Fruit fly (Drosophila melanogaster) whole organism, embryonic: ENCODE measurements around the gene fzo.

ENCODE experiments used
- Atf6 ChIP-seq: fragments of 200-800 bp; sonication (Bioruptor generic); IDR thresholded peaks from 2 replicates; pipeline ENCODE4 v1.3.6; 2022; ENCODE audit warnings: missing biosample characterization, missing genetic modification characterization
- BtbVII ChIP-seq: fragments of 200-800 bp; sonication (Bioruptor generic); optimal IDR thresholded peaks from 3 replicates; lab custom pipeline; 2017; ENCODE audit warnings: missing biosample characterization, mild to moderate bottlenecking, missing genetic modification characterization
- CG11247 ChIP-seq: fragments of 200-800 bp; sonication (Bioruptor generic); IDR thresholded peaks from 2 replicates; pipeline ENCODE4 v1.3.6; 2022; ENCODE audit warnings: missing biosample characterization, missing genetic modification characterization
- CG11456 ChIP-seq: fragments of 200-800 bp; sonication (Bioruptor generic); IDR thresholded peaks from 3 replicates; pipeline ENCODE4 v1.3.6; 2022; ENCODE audit warnings: missing biosample characterization, missing genetic modification characterization
- CG11696 ChIP-seq: fragments of 200-800 bp; sonication (Bioruptor generic); IDR thresholded peaks from 2 replicates; pipeline ENCODE4 v1.3.6; 2022; ENCODE audit warnings: missing biosample characterization, missing genetic modification characterization
- CG12071 ChIP-seq: fragments of 200-800 bp; sonication (Bioruptor generic); optimal IDR thresholded peaks from 3 replicates; lab custom pipeline; 2018; ENCODE audit warnings: missing biosample characterization, mild to moderate bottlenecking, missing genetic modification characterization
- CG12299 ChIP-seq: fragments of 200-800 bp; sonication (Bioruptor generic); optimal IDR thresholded peaks from 2 replicates; lab custom pipeline; 2018; ENCODE audit warnings: missing biosample characterization, mild to moderate bottlenecking, missing genetic modification characterization
- CG1233 ChIP-seq: fragments of 200-800 bp; sonication (Bioruptor generic); optimal IDR thresholded peaks from 4 replicates; lab custom pipeline; 2018; ENCODE audit warnings: missing biosample characterization, mild to moderate bottlenecking, missing genetic modification characterization
- CG12769 ChIP-seq: fragments of 200-800 bp; sonication (Bioruptor generic); optimal IDR thresholded peaks from 2 replicates; lab custom pipeline; 2019; ENCODE audit warnings: missing biosample characterization, mild to moderate bottlenecking, missing genetic modification characterization, moderate library complexity
- CG14014 ChIP-seq: fragments of 200-800 bp; sonication (Bioruptor generic); IDR thresholded peaks from 2 replicates; pipeline ENCODE4 v1.3.6; 2022; ENCODE audit warnings: missing biosample characterization, missing genetic modification characterization
- CG14441 ChIP-seq: fragments of 200-800 bp; sonication (Bioruptor generic); IDR thresholded peaks from 2 replicates; pipeline ENCODE4 v1.3.6; 2022; ENCODE audit warnings: missing biosample characterization, missing genetic modification characterization
- CG17359 ChIP-seq: fragments of 200-800 bp; sonication (Bioruptor generic); optimal IDR thresholded peaks from 3 replicates; lab custom pipeline; 2018; ENCODE audit warnings: missing biosample characterization, mild to moderate bottlenecking, missing genetic modification characterization, moderate library complexity
- CG17361 ChIP-seq: fragments of 200-800 bp; sonication (Bioruptor generic); IDR thresholded peaks from 3 replicates; pipeline ENCODE4 v1.3.6; 2022; ENCODE audit warnings: missing biosample characterization, missing genetic modification characterization
- CG2116 ChIP-seq: fragments of 200-800 bp; sonication (Bioruptor generic); optimal IDR thresholded peaks from 3 replicates; lab custom pipeline; 2018; ENCODE audit warnings: missing biosample characterization, mild to moderate bottlenecking, missing genetic modification characterization
- CG31224 ChIP-seq: fragments of 200-800 bp; sonication (Bioruptor generic); IDR thresholded peaks from 2 replicates; pipeline ENCODE4 v1.3.6; 2022; ENCODE audit warnings: missing biosample characterization, missing genetic modification characterization
- CG33557 ChIP-seq: fragments of 200-800 bp; sonication (Bioruptor generic); optimal IDR thresholded peaks from 2 replicates; lab custom pipeline; 2019; ENCODE audit warnings: missing biosample characterization, mild to moderate bottlenecking, missing genetic modification characterization, moderate library complexity
- CG3726 ChIP-seq: fragments of 200-800 bp; sonication (Bioruptor generic); IDR thresholded peaks from 3 replicates; pipeline ENCODE4, ENCODE4 v1.3.6; 2022; ENCODE audit warnings: missing biosample characterization, missing genetic modification characterization
- CG3847 ChIP-seq: fragments of 200-800 bp; sonication (Bioruptor generic); IDR thresholded peaks from 2 replicates; pipeline ENCODE4 v1.3.6; 2022; ENCODE audit warnings: missing biosample characterization, missing genetic modification characterization
- CG6683 ChIP-seq: fragments of 200-800 bp; sonication (Bioruptor generic); optimal IDR thresholded peaks from 2 replicates; lab custom pipeline; 2017; ENCODE audit warnings: missing biosample characterization, mild to moderate bottlenecking, missing genetic modification characterization, missing genetic modification reagents
- CG7556 ChIP-seq: fragments of 200-800 bp; sonication (Bioruptor generic); optimal IDR thresholded peaks from 2 replicates; lab custom pipeline; 2017; ENCODE audit warnings: missing biosample characterization, mild to moderate bottlenecking, missing genetic modification characterization
- CG7786 ChIP-seq: fragments of 200-800 bp; sonication (Bioruptor generic); optimal IDR thresholded peaks from 2 replicates; lab custom pipeline; 2016; ENCODE audit warnings: missing biosample characterization, missing genetic modification characterization
- CG8089 ChIP-seq: fragments of 200-800 bp; sonication (Bioruptor generic); optimal IDR thresholded peaks from 3 replicates; lab custom pipeline; 2016; ENCODE audit warnings: missing biosample characterization, missing genetic modification characterization
- CG8388 ChIP-seq: fragments of 200-800 bp; sonication (Bioruptor generic); optimal IDR thresholded peaks from 2 replicates; lab custom pipeline; 2019; ENCODE audit warnings: missing biosample characterization, mild to moderate bottlenecking, missing genetic modification characterization, moderate library complexity
- CG9876 ChIP-seq: fragments of 200-800 bp; sonication (Bioruptor generic); optimal IDR thresholded peaks from 2 replicates; lab custom pipeline; 2016; ENCODE audit warnings: missing biosample characterization, missing genetic modification characterization
- D19A ChIP-seq: fragments of 200-800 bp; optimal IDR thresholded peaks from 3 replicates; lab custom pipeline; 2019; ENCODE audit warnings: missing biosample characterization, mild to moderate bottlenecking, missing genetic modification characterization, moderate library complexity
- Doc3 ChIP-seq: fragments of 200-800 bp; sonication (Bioruptor generic); IDR thresholded peaks from 3 replicates; pipeline ENCODE4 v1.3.6; 2022; ENCODE audit warnings: missing biosample characterization, missing genetic modification characterization; ENCODE audit not compliant: partially characterized antibody
- Drgx ChIP-seq: fragments of 200-800 bp; sonication (Bioruptor generic); IDR thresholded peaks from 2 replicates; pipeline ENCODE4 v1.3.6; 2022; ENCODE audit warnings: missing biosample characterization, missing genetic modification characterization
- Hr39 ChIP-seq: fragments of >200 bp; optimal IDR thresholded peaks from 2 replicates; lab custom pipeline; 2017
- MTF-1 ChIP-seq: fragments of 200-800 bp; sonication (Bioruptor generic); optimal IDR thresholded peaks from 2 replicates; lab custom pipeline; 2018; ENCODE audit warnings: missing biosample characterization, mild to moderate bottlenecking, missing genetic modification characterization, borderline replicate concordance
- Nf-YB ChIP-seq: fragments of 200-800 bp; sonication (Bioruptor generic); optimal IDR thresholded peaks from 3 replicates; lab custom pipeline; 2019; ENCODE audit warnings: missing biosample characterization, mild to moderate bottlenecking, missing genetic modification characterization, moderate library complexity
- ab ChIP-seq: fragments of 200-800 bp; sonication (Bioruptor generic); optimal IDR thresholded peaks from 2 replicates; lab custom pipeline; 2016; ENCODE audit warnings: missing biosample characterization, missing genetic modification characterization
- al ChIP-seq: fragments of 200-800 bp; sonication (Bioruptor generic); IDR thresholded peaks from 2 replicates; pipeline ENCODE4 v1.3.6; 2022; ENCODE audit warnings: missing biosample characterization, missing genetic modification characterization
- amos ChIP-seq: fragments of 200-800 bp; sonication (Bioruptor generic); IDR thresholded peaks from 2 replicates; pipeline ENCODE4 v1.3.6; 2022; ENCODE audit warnings: missing biosample characterization, missing genetic modification characterization; ENCODE audit not compliant: partially characterized antibody
- az2 ChIP-seq: fragments of 200-800 bp; sonication (Bioruptor generic); optimal IDR thresholded peaks from 3 replicates; lab custom pipeline; 2016; ENCODE audit warnings: missing biosample characterization, missing genetic modification characterization
- crc ChIP-seq: fragments of 200-800 bp; sonication (Bioruptor generic); optimal IDR thresholded peaks from 2 replicates; lab custom pipeline; 2016; ENCODE audit warnings: missing biosample characterization, missing genetic modification characterization
- emc ChIP-seq: fragments of 200-800 bp; sonication (Bioruptor generic); optimal IDR thresholded peaks from 2 replicates; lab custom pipeline; 2016; ENCODE audit warnings: missing biosample characterization, missing genetic modification characterization
- ems ChIP-seq: fragments of 200-800 bp; sonication (Bioruptor generic); optimal IDR thresholded peaks from 3 replicates; lab custom pipeline; 2016; ENCODE audit warnings: missing biosample characterization, missing genetic modification characterization
- ewg ChIP-seq: fragments of 200-800 bp; sonication (Bioruptor generic); optimal IDR thresholded peaks from 3 replicates; lab custom pipeline; 2017; ENCODE audit warnings: mild to moderate bottlenecking, missing biosample characterization, missing genetic modification reagents, missing genetic modification characterization
- exex ChIP-seq: fragments of 200-800 bp; sonication (Bioruptor generic); optimal IDR thresholded peaks from 4 replicates; lab custom pipeline; 2018; ENCODE audit warnings: missing biosample characterization, mild to moderate bottlenecking, missing genetic modification characterization, moderate library complexity
- ham ChIP-seq: fragments of 200-800 bp; sonication (Bioruptor generic); IDR thresholded peaks from 2 replicates; pipeline ENCODE4 v1.3.6; 2022; ENCODE audit warnings: missing biosample characterization, missing genetic modification characterization
- jing ChIP-seq: fragments of 200-800 bp; sonication (Bioruptor generic); optimal IDR thresholded peaks from 2 replicates; lab custom pipeline; 2018; ENCODE audit warnings: missing biosample characterization, mild to moderate bottlenecking, missing genetic modification characterization
- kni ChIP-seq: fragments of 200-800 bp; sonication (Bioruptor generic); optimal IDR thresholded peaks from 3 replicates; lab custom pipeline; 2017; ENCODE audit warnings: mild to moderate bottlenecking, missing biosample characterization, missing genetic modification reagents, missing genetic modification characterization
- maf-S ChIP-seq: fragments of 200-800 bp; sonication (Bioruptor generic); optimal IDR thresholded peaks from 2 replicates; lab custom pipeline; 2016; ENCODE audit warnings: missing biosample characterization, missing genetic modification characterization
- odd ChIP-seq: fragments of 200-800 bp; sonication (Bioruptor generic); optimal IDR thresholded peaks from 2 replicates; lab custom pipeline; 2017; ENCODE audit warnings: missing biosample characterization, mild to moderate bottlenecking, missing genetic modification characterization
- pita ChIP-seq: fragments of 200-800 bp; sonication (Bioruptor generic); optimal IDR thresholded peaks from 2 replicates; lab custom pipeline; 2017; ENCODE audit warnings: missing biosample characterization, mild to moderate bottlenecking, missing genetic modification characterization
- scrt ChIP-seq: fragments of 200-800 bp; sonication (Bioruptor generic); optimal IDR thresholded peaks from 2 replicates; lab custom pipeline; 2018; ENCODE audit warnings: missing biosample characterization, mild to moderate bottlenecking, missing genetic modification characterization, moderate library complexity
- sens ChIP-seq: fragments of 200-800 bp; sonication (Bioruptor generic); peaks from one replicate; lab custom pipeline; 2016; ENCODE audit warnings: missing biosample characterization, missing genetic modification characterization
- sima ChIP-seq: fragments of 200-800 bp; sonication (Bioruptor generic); optimal IDR thresholded peaks from 2 replicates; lab custom pipeline; 2016; ENCODE audit warnings: missing biosample characterization, missing genetic modification characterization
- toy ChIP-seq: fragments of 200-800 bp; sonication (Bioruptor generic); IDR thresholded peaks from 2 replicates; pipeline ENCODE4 v1.3.6; 2022; ENCODE audit warnings: missing biosample characterization, missing genetic modification characterization
- tup ChIP-seq: fragments of 200-800 bp; sonication (Bioruptor generic); optimal IDR thresholded peaks from 2 replicates; lab custom pipeline; 2016; ENCODE audit warnings: missing biosample characterization, mild to moderate bottlenecking, missing genetic modification characterization, moderate library complexity
- z ChIP-seq: fragments of 200-800 bp; sonication (Bioruptor generic); IDR thresholded peaks from 3 replicates; pipeline ENCODE4 v1.3.6; 2022; ENCODE audit warnings: missing biosample characterization, missing genetic modification characterization

fzo gene

dm6 chr3R:23225266-23225665, 21.4 kb upstream of the fzo start (continued):
- TF ChIP-seq CG9876 (no peak), ham (GFP tag; lab: Robert Waterston, UW) (no peak; the same call in 1 of the 2 replicates), Drgx (GFP tag; lab: Robert Waterston, UW) (0 out of 2 replicates have a peak, but pooled peaks have one; percentile 17), emc (GFP tag; lab: Kevin White, UChicago) (no peak), CG14441 (GFP tag; lab: Robert Waterston, UW) (peak; percentile 20; the same call in 1 of the 2 replicates), z (GFP tag; lab: Robert Waterston, UW) (no peak), CG3847 (GFP tag; lab: Robert Waterston, UW) (0 out of 2 replicates have a peak, but pooled peaks have one; percentile 24), ewg (GFP tag; lab: Kevin White, UChicago) (no peak), Doc3 (GFP tag; lab: Robert Waterston, UW) (no peak), crc (peak; percentile 14), CG6683 (GFP tag; lab: Kevin White, UChicago) (peak; percentile 1), CG8388 (GFP tag; lab: Kevin White, UChicago) (no peak), CG2116 (peak; percentile 7), CG3726 (GFP tag; lab: Robert Waterston, UW) (no peak), CG7786 (peak; percentile 38), CG33557 (peak; percentile 17), Hr39 (lab: Kevin White, UChicago) (no peak), exex (tag; lab: Kevin White, UChicago) (peak; percentile 19), ems (peak; percentile 26), CG12071 (peak; percentile 70), amos (GFP tag; lab: Robert Waterston, UW) (no peak), az2 (no peak), CG14014 (peak; percentile 57; the same call in 1 of the 2 replicates), kni (GFP tag; lab: Kevin White, UChicago) (no peak), BtbVII (GFP tag; lab: Kevin White, UChicago) (peak; percentile 66), CG11247 (peak; percentile 72), maf-S (GFP tag; lab: Kevin White, UChicago) (peak; percentile 29), sima (GFP tag; lab: Kevin White, UChicago) (no peak), CG1233 (GFP tag; lab: Kevin White, UChicago) (peak; percentile 50), CG17359 (tag; lab: Kevin White, UChicago) (peak; percentile 21), jing (GFP tag; lab: Kevin White, UChicago) (no peak), CG12769 (tag; lab: Kevin White, UChicago) (peak; percentile 72), CG7556 (GFP tag; lab: Kevin White, UChicago) (peak; percentile 16), CG12299 (tag; lab: Kevin White, UChicago) (no peak), Nf-YB (GFP tag; lab: Kevin White, UChicago) (no peak), D19A (tag; lab: Kevin White, UChicago) (peak; percentile 15), CG11696 (GFP tag; lab: Robert Waterston, UW) (peak; percentile 54; the same call in 1 of the 2 replicates), toy (no peak), scrt (peak; percentile 34), odd (peak; percentile 41), CG8089 (GFP tag; lab: Kevin White, UChicago) (peak; percentile 22), MTF-1 (GFP tag; lab: Kevin White, UChicago) (peak; percentile 26), Atf6 (GFP tag; lab: Robert Waterston, UW) (peak; percentile 79), CG31224 (GFP tag; lab: Robert Waterston, UW) (0 out of 2 replicates have a peak, but pooled peaks have one; percentile 45), CG17361 (GFP tag; lab: Robert Waterston, UW) (0 out of 3 replicates have a peak, but pooled peaks have one; percentile 30), ab (GFP tag; lab: Kevin White, UChicago) (no peak), pita (no peak), sens (peak; percentile 81), al (GFP tag; lab: Robert Waterston, UW) (0 out of 2 replicates have a peak, but pooled peaks have one; percentile 16), CG11456 (GFP tag; lab: Robert Waterston, UW) (peak; percentile 68; the same call in 2 of the 3 replicates), tup (peak; percentile 13)
